Worm (Caenorhabditis elegans): Measurements from ENCODE around the gene srj-32.

srj-32 gene

DNA sequence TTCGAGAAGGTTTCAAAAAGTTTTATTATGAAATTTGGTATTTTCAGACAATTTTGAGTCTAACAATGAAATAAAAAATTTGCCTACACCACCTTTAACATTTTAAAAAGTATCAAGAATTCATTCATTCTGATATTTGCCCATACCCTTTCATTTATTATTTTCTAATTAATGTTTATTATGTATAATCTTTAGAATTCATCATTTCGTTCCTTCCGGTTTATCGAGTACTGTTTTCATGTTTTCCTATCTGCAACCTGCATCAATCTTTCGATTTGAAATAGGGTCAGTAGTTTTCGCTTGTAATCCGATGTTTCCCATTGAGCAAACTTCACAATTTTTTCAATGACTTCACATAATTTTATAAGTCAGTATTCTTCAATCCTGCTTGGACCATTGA, 27.8 kb downstream of the srj-32 start, which contains the start of gene C13A2.6:
C13A2.6 (plus strand) TSS at position 301 of the 400 bp plus-strand sequence.
- TF ChIP-seq nhr-19 (GFP tag; conservative IDR thresholded peaks at IDR 0.05) (no peak), C34B4.2 (tag; optimal IDR thresholded peaks at IDR 0.05) (no peak), vab-15 (tag; optimal IDR thresholded peaks at IDR 0.05) (no peak), mdl-1 (tag; optimal IDR thresholded peaks at IDR 0.05) (no peak), pqm-1 (tag; optimal IDR thresholded peaks at IDR 0.05) (no peak), hlh-17 (GFP tag; optimal IDR thresholded peaks at IDR 0.05; ENCODE audit: borderline replicate concordance) (no peak), tlp-1 (tag; optimal IDR thresholded peaks at IDR 0.05) (no peak), elt-2 (tag; optimal IDR thresholded peaks at IDR 0.05) (no peak), efl-1 (optimal IDR thresholded peaks at IDR 0.05) (no peak), efl-1 (GFP tag; optimal IDR thresholded peaks at IDR 0.05 in 1 of 2) (no peak)

DNA sequence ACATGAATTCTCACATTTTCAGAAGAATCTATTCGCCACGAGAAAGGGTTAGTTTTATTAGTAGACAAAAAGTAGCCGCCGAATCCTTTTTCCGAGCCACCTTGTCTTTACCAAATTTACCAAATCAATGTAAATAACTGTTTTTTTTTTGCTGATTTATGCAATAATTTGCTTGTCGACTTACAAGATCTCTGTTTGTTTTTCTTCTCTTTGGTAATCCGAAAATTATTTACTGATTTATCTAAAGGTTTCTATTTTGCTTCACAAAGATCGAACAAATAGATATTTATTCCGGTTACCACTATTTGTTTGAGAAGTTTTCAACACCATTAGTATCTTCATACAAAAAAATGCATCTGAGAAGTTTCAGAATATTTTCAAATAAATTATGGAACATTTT, 31.1 kb downstream of the srj-32 start, which contains the start of gene C13A2.7:
C13A2.7 (plus strand) TSS at position 301 of the 400 bp plus-strand sequence.
- TF ChIP-seq egl-13 (tag; optimal IDR thresholded peaks at IDR 0.05) (no peak), hpl-2 (GFP tag; optimal IDR thresholded peaks at IDR 0.05) (no peak), ceh-88 (GFP tag; IDR thresholded peaks at IDR 0.05) (no peak), ces-1 (GFP tag; optimal IDR thresholded peaks at IDR 0.05) (no peak), efl-1 (optimal IDR thresholded peaks at IDR 0.05) (no peak), efl-1 (GFP tag; optimal IDR thresholded peaks at IDR 0.05 in 1 of 2) (no peak)

DNA sequence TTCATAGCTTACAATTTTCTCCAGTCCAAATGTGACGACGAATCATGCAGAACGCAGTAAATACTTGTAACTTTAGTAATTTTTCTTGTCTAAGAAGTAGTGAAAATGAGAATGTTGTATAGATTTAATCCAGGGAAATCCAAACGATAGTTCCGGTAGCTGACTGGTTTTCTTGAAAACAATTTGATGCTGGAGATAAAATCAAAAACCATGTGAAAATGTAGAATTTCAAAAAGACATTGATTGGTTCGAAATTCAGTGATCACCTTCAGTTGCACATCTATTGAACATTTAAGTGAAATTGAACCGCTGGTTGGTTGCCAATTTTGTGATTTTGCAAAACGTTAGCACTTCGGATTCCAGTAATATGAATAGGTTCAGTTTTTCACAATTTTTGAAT, 33.1 kb downstream of the srj-32 start, which contains the start of gene C13A2.9:
C13A2.9 (minus strand) TSS at position 101 of the 400 bp plus-strand sequence.
- TF ChIP-seq nhr-19 (GFP tag; conservative IDR thresholded peaks at IDR 0.05) (no peak), mab-9 (GFP tag; IDR thresholded peaks at IDR 0.05) (no peak)

DNA sequence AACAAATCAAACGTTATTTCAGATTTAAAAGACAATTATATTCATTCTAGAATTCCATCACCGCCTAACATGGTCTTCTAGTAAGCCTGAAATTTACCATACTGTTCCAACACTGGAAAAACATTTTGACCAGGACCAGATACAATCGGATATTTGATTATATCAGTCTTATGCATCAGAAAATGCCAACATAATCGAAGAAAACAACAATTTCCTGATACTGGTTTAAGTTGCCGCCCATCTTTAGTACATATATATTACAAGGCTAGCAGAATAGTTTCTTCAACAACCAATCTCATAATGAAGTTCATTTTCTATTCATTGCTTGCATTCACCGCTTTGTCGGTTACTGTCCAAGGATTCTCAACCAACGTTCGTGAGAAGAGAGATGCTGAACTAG, 38.2 kb downstream of the srj-32 start, which contains the start of gene C13A2.12:
C13A2.12 (plus strand) TSS at position 301 of the 400 bp plus-strand sequence.
- TF ChIP-seq elt-3 (tag; optimal IDR thresholded peaks at IDR 0.05) = no peak
- TF ChIP-seq aly-2 (tag; optimal IDR thresholded peaks at IDR 0.05) = no peak
- TF ChIP-seq grh-1 (GFP tag; IDR thresholded peaks at IDR 0.05) = no peak
- no peak for TF ChIP-seq nhr-12 (tag; optimal IDR thresholded peaks at IDR 0.05)
- TF ChIP-seq zip-4 (GFP tag; optimal IDR thresholded peaks at IDR 0.05) = no peak
- TF ChIP-seq pag-3 (tag; optimal IDR thresholded peaks at IDR 0.05; ENCODE audit: borderline replicate concordance, insufficient read depth) = no peak
- TF ChIP-seq efl-1 (optimal IDR thresholded peaks at IDR 0.05) = no peak
- TF ChIP-seq efl-1 (GFP tag; optimal IDR thresholded peaks at IDR 0.05 in 1 of 2) = no peak
- no peak for TF ChIP-seq lin-15B (tag; optimal IDR thresholded peaks at IDR 0.05)
- no peak for TF ChIP-seq unc-86 (tag; optimal IDR thresholded peaks at IDR 0.05)
- TF ChIP-seq mab-9 (GFP tag; IDR thresholded peaks at IDR 0.05) = no peak
- TF ChIP-seq snpc-4 (tag; optimal IDR thresholded peaks at IDR 0.05) = no peak
- no peak for TF ChIP-seq ceh-8 (GFP tag; optimal IDR thresholded peaks at IDR 0.05)
- TF ChIP-seq nhr-28 (tag; optimal IDR thresholded peaks at IDR 0.05) = no peak
- TF ChIP-seq lin-39 (tag; optimal IDR thresholded peaks at IDR 0.05) = no peak
- TF ChIP-seq ztf-4 (tag; optimal IDR thresholded peaks at IDR 0.05) = no peak
- TF ChIP-seq egl-13 (tag; optimal IDR thresholded peaks at IDR 0.05) = no peak

- no peak for TF ChIP-seq lin-35 (GFP tag; optimal IDR thresholded peaks at IDR 0.05)
- no peak for TF ChIP-seq snu-23 (GFP tag; optimal IDR thresholded peaks at IDR 0.05)
- no peak for TF ChIP-seq dpl-1 (GFP tag; optimal IDR thresholded peaks at IDR 0.05)
- TF ChIP-seq elt-3 (tag; optimal IDR thresholded peaks at IDR 0.05) = no peak
- no peak for TF ChIP-seq ceh-63 (GFP tag; optimal IDR thresholded peaks at IDR 0.05)
- TF ChIP-seq vab-15 (tag; optimal IDR thresholded peaks at IDR 0.05) = no peak
- no peak for TF ChIP-seq C16A3.4 (tag; optimal IDR thresholded peaks at IDR 0.05)
- no peak for TF ChIP-seq fkh-4 (tag; optimal IDR thresholded peaks at IDR 0.05; ENCODE audit: borderline replicate concordance)
- no peak for TF ChIP-seq ceh-8 (GFP tag; optimal IDR thresholded peaks at IDR 0.05)
- no peak for TF ChIP-seq nhr-90 (tag; optimal IDR thresholded peaks at IDR 0.05; ENCODE audit: poor library complexity)
- no peak for TF ChIP-seq hlh-17 (GFP tag; optimal IDR thresholded peaks at IDR 0.05; ENCODE audit: borderline replicate concordance)
- no peak for TF ChIP-seq ceh-88 (GFP tag; IDR thresholded peaks at IDR 0.05)
These were observed 42.1 kb downstream of the srj-32 start, which contains the start of gene C05C8.8 for ce11 chrV:7255095-7255494. Gene C05C8.8, minus strand, starts transcription at chrV:7255195.
